Fruit fly (Drosophila melanogaster) whole organism, pupa: ENCODE results near the gene flfl.

Experiments used
- CG14655 ChIP-seq: fragments of 200-800 bp; sonication (Bioruptor generic); optimal IDR thresholded peaks from 3 replicates; lab custom pipeline; 2017; ENCODE audit warnings: mild to moderate bottlenecking, missing biosample characterization, missing genetic modification reagents, missing genetic modification characterization
- CG15710 ChIP-seq: fragments of 200-800 bp; sonication (Bioruptor generic); optimal IDR thresholded peaks from 2 replicates; lab custom pipeline; 2018; ENCODE audit warnings: missing biosample characterization, mild to moderate bottlenecking, missing genetic modification characterization, moderate library complexity
- CG32121 ChIP-seq: fragments of 200-800 bp; sonication (Bioruptor generic); IDR thresholded peaks from 2 replicates; pipeline ENCODE4 v1.3.6; 2022; ENCODE audit warnings: missing biosample characterization, missing genetic modification characterization
- CG4496 ChIP-seq: fragments of 200-800 bp; sonication (Bioruptor generic); IDR thresholded peaks from 3 replicates; pipeline ENCODE4 v1.3.6; 2022; ENCODE audit warnings: missing biosample characterization, missing genetic modification characterization
- CG8301 ChIP-seq: fragments of 200-800 bp; sonication (Bioruptor generic); optimal IDR thresholded peaks from 2 replicates; lab custom pipeline; 2018; ENCODE audit warnings: missing biosample characterization, mild to moderate bottlenecking, missing genetic modification characterization
- CG9948 ChIP-seq: fragments of 200-800 bp; sonication (Bioruptor generic); optimal IDR thresholded peaks from 2 replicates; lab custom pipeline; 2018; ENCODE audit warnings: missing biosample characterization, mild to moderate bottlenecking, missing genetic modification characterization, moderate library complexity
- Pif1B ChIP-seq: fragments of 200-800 bp; sonication (Bioruptor generic); optimal IDR thresholded peaks from 3 replicates; lab custom pipeline; 2016; ENCODE audit warnings: missing biosample characterization, missing genetic modification characterization
- rn ChIP-seq: fragments of 200-800 bp; sonication (Bioruptor generic); IDR thresholded peaks from 2 replicates; pipeline ENCODE4 v1.3.6; 2022; ENCODE audit warnings: missing biosample characterization, missing genetic modification characterization

- TF ChIP-seq CG4496 (GFP tag; lab: Robert Waterston, UW), result no peak
- no peak for TF ChIP-seq CG15710
- TF ChIP-seq CG8301 (tag; lab: Kevin White, UChicago), result no peak
- no peak for TF ChIP-seq Pif1B (GFP tag; lab: Kevin White, UChicago)
- no peak for TF ChIP-seq rn (GFP tag; lab: Robert Waterston, UW)
- no peak for TF ChIP-seq CG32121 (GFP tag; lab: Robert Waterston, UW)
- no peak for TF ChIP-seq CG14655 (GFP tag; lab: Kevin White, UChicago)
- TF ChIP-seq CG9948 (tag; lab: Kevin White, UChicago), result no peak
These were observed 10.8 kb upstream of the flfl start for dm6 chr3R:13672898-13673297.
